Worm (Caenorhabditis elegans): ENCODE measurements around the gene him-10.

The him-10 gene

DNA sequence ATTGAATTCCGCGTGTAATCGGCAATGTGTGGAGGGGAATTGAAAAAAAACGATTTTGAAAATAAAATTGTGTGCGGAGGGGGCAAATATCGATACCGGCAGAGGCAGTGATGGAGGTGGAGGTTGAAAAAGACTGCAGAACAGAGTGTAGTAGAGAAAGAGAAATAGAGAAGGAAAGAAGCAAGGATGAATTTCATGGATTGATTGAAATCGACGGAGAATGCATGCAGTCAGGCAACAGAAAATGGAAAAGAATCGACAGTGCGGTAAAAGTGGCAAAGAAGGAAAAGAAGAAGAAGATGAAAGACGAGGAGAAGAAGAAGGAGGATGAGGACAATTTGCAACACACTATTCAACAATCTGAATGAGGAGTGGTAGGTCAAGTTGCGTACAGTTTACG lies 33.8 kb downstream of the him-10 start, which contains the start of gene W04D12.1:
TSS of gene W04D12.1 (plus strand) at position 111 of the 400 bp plus-strand sequence.
- TF ChIP-seq unc-62 (GFP tag; optimal IDR thresholded peaks at IDR 0.05) = no peak

DNA sequence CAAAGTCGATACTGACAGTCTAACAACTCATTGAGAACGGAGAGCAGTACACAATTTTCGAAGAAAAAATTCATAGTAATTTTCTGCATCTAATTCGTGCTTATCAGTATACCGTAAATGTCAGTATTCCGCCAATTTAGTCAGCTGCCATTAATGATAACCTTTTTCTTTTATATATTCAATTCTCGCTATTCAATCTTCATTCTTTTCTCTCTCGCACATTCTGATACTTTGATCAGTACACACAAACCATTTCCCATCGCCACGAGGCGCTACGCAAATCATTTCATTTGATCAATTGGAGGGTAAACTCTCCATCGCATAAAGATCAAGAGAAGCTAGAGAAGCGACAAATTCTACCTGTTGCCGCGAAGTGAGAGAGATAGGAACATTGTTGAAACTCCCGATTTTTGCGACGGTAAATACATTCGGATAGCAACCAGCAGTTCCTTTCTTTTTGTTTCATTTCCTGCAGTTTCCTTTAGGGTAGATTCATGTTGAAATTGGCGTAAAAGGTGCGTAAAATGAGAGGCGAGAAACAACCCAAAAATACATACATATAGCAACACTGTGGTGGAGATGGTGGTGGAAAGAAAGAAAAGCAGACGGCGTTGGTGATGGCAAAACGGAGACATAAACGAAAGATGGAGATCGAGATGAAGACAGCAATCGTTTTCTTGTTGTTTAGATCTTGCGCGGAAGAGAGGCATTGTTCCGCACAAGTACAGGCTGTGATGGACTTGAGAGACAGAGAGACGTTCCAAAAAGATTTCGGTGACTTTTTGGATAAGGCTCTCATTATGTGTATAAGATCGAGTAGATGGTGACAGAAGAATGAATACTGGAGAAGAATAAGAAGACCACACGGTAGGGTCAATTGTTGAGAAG lies 35.3 kb downstream of the him-10 start:
- no peak for TF ChIP-seq unc-62 (GFP tag; optimal IDR thresholded peaks at IDR 0.05)

DNA sequence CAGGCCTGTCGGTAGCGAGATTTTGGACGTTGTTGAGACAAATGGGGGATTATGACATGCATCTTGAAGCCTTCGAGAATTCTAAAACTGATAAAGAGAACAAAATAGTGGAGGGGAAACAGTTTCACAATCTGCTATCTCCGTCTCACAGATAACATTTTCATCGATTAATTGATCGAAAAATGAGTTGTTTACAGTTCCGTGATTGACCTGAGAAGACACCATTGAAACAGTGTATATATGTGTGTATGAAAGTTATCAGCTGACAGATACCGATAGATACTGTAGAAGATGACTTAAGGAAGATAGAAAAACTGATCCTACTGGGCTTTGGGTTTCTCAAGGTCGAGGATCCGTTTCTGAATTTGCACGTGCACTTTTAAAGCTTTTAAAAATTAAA lies 36.1 kb downstream of the him-10 start:
- TF ChIP-seq unc-62 (GFP tag; optimal IDR thresholded peaks at IDR 0.05) = no peak

DNA sequence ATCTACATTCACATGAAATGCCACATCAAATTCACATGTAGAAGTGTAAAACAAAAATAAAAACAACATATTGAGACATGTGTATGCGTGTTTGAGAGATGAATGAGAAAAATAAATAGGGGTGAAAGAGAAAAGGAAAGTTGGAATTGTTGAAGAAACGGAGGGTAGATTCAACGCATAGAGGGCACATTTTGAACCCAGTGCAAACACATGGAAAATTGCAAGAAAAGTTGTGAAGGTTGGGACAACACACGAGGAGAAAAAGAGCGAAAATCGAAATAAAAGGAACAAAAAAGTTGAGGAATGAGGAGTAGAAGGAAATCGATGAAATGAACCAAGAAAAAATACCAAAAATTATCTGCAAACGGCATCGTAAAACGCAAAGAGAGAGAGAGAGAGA lies 36.5 kb downstream of the him-10 start:
- no peak for TF ChIP-seq unc-62 (GFP tag; optimal IDR thresholded peaks at IDR 0.05)

DNA sequence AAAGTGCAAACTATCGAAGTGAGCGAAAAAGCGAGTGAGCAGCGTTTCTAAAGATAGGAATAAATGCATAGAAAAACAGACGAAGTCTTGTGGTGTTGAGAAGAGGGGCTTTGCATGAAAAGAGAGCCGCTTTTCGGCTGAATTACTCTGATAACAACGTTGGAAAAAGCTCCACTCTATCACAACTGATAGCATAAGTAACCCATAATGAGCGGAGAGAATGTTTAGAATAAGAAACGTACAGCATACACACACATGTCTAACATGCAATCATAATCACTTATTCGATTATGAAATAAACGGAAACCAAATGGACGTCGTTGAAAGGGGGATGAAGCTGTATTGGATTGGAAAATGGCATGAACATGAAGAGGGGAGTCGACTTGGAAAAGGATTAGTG lies 37.2 kb downstream of the him-10 start:
- no peak for TF ChIP-seq unc-62 (GFP tag; optimal IDR thresholded peaks at IDR 0.05)

DNA sequence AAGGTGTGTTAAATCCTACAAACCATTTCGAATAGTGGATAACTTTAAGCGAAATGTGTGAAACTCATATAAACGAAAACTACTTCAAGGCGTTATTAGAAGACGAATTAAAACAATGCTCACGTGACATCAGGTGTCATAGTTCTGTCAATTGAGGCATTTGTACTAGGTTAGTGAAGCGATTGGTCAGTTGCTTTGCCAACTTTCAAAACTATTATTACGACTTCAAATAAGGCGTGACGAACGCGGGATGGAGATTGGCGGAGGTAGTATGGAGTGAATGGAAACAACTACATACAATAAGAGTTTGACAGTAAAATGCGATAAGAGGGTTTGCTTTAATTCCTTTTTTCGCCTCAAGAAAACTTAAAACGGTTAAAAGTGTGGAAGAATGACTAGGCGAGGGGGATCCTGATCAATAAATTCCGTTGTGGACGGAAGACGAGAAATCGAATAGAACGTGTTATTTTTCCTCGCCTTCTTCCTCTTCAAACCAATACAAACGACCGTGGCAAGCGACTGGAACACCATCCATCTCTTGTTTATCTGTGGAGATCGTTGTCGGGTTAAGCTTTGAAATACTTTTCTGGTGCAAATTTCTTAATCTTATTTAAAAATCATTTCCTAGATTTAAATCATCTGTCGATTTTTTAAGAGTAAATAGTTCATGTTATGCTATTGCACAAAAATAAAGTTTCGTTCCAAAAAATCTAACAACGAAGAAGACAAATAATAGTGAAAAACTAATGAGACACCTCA lies 37.9 kb downstream of the him-10 start:
- no peak for TF ChIP-seq unc-62 (GFP tag; optimal IDR thresholded peaks at IDR 0.05)

DNA sequence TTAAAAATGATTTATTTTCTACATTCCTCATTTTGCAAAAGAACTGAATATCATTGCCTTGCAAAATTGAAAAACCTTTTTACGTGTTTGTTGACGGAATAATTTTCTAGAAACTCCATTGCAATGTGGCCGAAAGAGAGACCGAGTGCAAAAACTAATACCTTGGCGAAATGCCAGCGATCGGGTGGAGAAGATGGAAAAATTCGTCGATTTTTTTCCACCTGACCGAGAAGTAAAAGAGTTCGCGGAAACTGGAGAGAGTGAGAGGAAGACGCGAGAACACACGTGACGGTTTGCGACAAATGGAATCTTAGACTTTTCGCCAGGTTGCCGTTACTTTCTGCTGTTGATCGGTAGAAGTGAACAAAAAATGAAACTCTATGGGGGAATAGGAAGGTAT lies 38.6 kb downstream of the him-10 start:
- no peak for TF ChIP-seq unc-62 (GFP tag; optimal IDR thresholded peaks at IDR 0.05)

DNA sequence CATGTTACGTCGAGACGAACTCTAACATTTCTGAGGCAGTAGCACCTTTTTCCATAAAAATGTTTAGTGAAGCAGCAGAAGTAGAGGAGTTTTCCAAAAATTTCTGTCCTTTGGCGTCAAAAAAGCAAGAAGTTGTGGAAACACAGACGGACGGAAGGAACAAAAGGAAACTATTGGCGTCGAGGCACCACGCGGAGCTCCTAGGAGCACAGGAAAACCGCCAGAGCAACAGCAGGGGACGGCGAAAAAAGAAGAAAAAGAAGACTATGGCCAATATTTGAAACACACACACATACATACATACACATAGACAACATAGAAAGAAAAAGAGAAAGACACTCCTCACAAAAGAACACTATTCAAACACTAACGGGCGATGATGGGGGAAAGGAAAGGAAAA lies 39.9 kb downstream of the him-10 start:
- TF ChIP-seq unc-62 (GFP tag; optimal IDR thresholded peaks at IDR 0.05) = no peak

DNA sequence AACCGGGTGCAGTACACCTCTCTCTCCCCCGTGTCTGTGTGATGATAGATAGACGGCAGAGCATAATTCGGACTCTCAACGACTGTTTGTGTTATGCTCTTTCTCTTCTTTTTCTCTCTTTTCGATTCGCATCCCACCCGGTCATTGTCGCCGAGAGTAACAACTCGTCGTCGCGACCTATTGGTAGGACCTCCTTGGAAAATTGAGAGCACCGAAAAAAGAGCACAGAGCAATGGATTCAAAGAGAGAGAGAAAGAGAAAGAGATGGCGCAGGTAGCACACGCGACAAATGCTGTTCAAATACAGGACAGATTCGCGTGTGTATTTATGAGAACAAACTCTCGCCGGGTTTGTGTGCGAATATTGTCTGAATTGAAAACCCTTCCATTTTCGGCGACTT lies 40.6 kb downstream of the him-10 start:
- no peak for TF ChIP-seq unc-62 (GFP tag; optimal IDR thresholded peaks at IDR 0.05)

DNA sequence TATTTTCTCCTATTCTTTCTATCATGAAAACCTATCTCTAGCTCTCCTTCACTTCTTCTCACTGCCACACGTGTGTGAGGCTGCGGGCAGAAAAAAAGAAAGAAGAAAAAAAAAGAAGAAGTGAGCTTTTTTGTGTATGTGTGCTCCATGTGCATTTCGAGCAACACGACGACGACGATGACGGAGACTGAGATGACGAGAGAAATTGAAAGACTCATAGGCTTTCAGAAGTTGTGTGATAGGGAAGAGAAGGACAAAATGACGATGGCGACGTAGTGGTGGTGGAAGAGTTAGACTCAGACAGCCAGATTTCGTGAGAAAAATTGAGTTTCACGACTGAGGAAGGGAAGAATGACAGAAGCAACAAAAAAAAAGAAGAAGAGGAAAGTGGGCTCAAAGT lies 42.4 kb downstream of the him-10 start:
- no peak for TF ChIP-seq unc-62 (GFP tag; optimal IDR thresholded peaks at IDR 0.05)

DNA sequence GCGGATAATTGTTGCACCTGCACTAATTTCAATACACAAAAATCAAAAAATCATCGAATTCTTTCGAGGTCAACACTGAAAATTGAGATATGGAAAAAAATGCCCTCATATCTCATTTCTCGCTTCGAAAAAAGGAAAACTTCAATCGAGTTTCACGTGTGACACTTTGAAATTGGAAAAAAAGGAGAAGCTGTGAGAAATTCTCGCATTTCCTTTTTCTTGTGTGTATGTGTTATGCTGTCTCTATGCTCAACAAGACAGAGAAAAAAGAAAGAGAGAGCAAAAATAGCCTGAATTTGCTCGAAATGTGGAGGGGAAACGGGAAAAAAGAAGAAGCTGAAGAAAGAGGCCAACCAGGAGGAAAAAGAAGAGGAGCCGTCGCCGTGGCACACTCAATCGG lies 43.4 kb downstream of the him-10 start:
- TF ChIP-seq unc-62 (GFP tag; optimal IDR thresholded peaks at IDR 0.05) = no peak

DNA sequence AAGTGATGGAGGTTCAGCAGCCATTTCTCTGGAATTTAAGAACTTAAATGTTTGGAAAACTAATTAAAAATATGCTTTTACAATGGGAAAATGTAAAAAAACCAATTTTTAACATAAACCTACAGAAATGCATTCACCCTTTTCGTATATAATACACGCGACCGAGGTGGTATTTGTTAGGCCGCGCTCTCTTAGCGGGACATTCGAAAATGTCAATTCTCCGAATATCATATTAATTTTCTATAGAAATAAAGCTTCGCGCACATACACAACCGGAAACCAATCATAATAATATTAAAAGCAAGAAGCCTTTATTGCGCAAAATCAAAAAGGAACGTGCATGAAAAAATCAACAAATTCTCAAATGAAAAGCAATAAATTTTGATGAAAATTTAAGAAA lies 50.2 kb downstream of the him-10 start, which contains the start of gene ddx-23:
TSS of gene ddx-23 (minus strand) at position 30 of the 400 bp plus-strand sequence.
- no peak for TF ChIP-seq unc-62 (GFP tag; optimal IDR thresholded peaks at IDR 0.05)
